Worm (Caenorhabditis elegans) whole organism, L4 larva: Measurements from ENCODE around the gene cdc-73.

ENCODE experiments used
- D1046.2 ChIP-seq: fragments of 200-800 bp; sonication (Bioruptor generic); IDR thresholded peaks from 2 replicates; pipeline ENCODE4 v1.3.6; 2022; ENCODE audit warnings: missing genetic modification characterization, missing compliant biosample characterization
- F10B5.3 ChIP-seq: sonication (generic microtip); optimal IDR thresholded peaks from 2 replicates; lab custom pipeline; 2016; ENCODE audit warnings: mild to moderate bottlenecking, missing genetic modification characterization, missing compliant biosample characterization
- F26F4.8 ChIP-seq: fragments of 200-800 bp; sonication (Bioruptor generic); conservative IDR thresholded peaks from 2 replicates; pipeline ENCODE4 v1.3.6; 2022; ENCODE audit warnings: missing genetic modification characterization, missing compliant biosample characterization
- F37D6.2 ChIP-seq: sonication (generic microtip); optimal IDR thresholded peaks from 2 replicates; lab custom pipeline; 2016; ENCODE audit warnings: mild to moderate bottlenecking, missing genetic modification characterization, missing compliant biosample characterization
- F49E8.2 ChIP-seq: sonication (generic microtip); optimal IDR thresholded peaks from 2 replicates; lab custom pipeline; 2016; ENCODE audit warnings: missing compliant biosample characterization, mild to moderate bottlenecking, missing genetic modification characterization, borderline replicate concordance
- T20F7.1 ChIP-seq: fragments of 200-800 bp; sonication (Bioruptor generic); optimal IDR thresholded peaks from 2 replicates; lab custom pipeline; 2018; ENCODE audit warnings: mild to moderate bottlenecking, missing genetic modification characterization, missing compliant biosample characterization
- Y105C5A.15 ChIP-seq: fragments of 200-800 bp; sonication (Bioruptor generic); IDR thresholded peaks from 2 replicates; pipeline ENCODE4 v1.3.6; 2022; ENCODE audit warnings: missing genetic modification characterization, missing compliant biosample characterization
- Y5F2A.4 ChIP-seq: fragments of 200-800 bp; sonication (Bioruptor generic); optimal IDR thresholded peaks from 2 replicates; lab custom pipeline; 2018; ENCODE audit warnings: mild to moderate bottlenecking, missing genetic modification characterization, missing compliant biosample characterization
- Y75B8A.6 ChIP-seq: fragments of 200-800 bp; sonication (Bioruptor generic); IDR thresholded peaks from 2 replicates; pipeline ENCODE4 v1.3.6; 2022; ENCODE audit warnings: missing genetic modification reagents, missing genetic modification characterization, missing compliant biosample characterization
- ZK337.2 ChIP-seq: fragments of 200-800 bp; sonication (Bioruptor generic); IDR thresholded peaks from 2 replicates; pipeline ENCODE4 v1.3.6; 2022; ENCODE audit warnings: missing genetic modification reagents, missing genetic modification characterization, missing compliant biosample characterization
- ZK546.5 ChIP-seq, 2 experiments: sonication (generic microtip); optimal IDR thresholded peaks; 2 replicates each; lab custom pipeline; 2017; ENCODE audit warnings: missing biosample characterization in 2 of 2, missing genetic modification characterization in 2 of 2
- aha-1 ChIP-seq: fragments of 150-350 bp; peaks from one replicate; lab custom pipeline; 2014; ENCODE audit warnings: missing biosample characterization, missing genetic modification characterization
- aly-2 ChIP-seq: sonication (generic microtip); optimal IDR thresholded peaks from 2 replicates; lab custom pipeline; 2018; ENCODE audit warnings: missing biosample characterization, missing genetic modification characterization
- ama-1 ChIP-seq: fragments of 150-350 bp; optimal IDR thresholded peaks from 2 replicates; lab custom pipeline; 2014; ENCODE audit warnings: inconsistent platforms, mixed read lengths
- attf-4 ChIP-seq: sonication (generic microtip); optimal IDR thresholded peaks from 3 replicates; lab custom pipeline; 2017; ENCODE audit warnings: missing biosample characterization, missing genetic modification characterization
- ceh-82 ChIP-seq: sonication (generic microtip); optimal IDR thresholded peaks from 2 replicates; lab custom pipeline; 2017; ENCODE audit warnings: missing biosample characterization, missing genetic modification characterization
- ces-1 ChIP-seq: fragments of 150-350 bp; sonication (generic microtip); optimal IDR thresholded peaks from 4 replicates; lab custom pipeline; 2014; ENCODE audit warnings: missing biosample characterization, missing genetic modification reagents, missing genetic modification characterization
- cey-2 ChIP-seq: sonication (generic microtip); optimal IDR thresholded peaks from 3 replicates; lab custom pipeline; 2017; ENCODE audit warnings: missing genetic modification characterization, mild to moderate bottlenecking, missing compliant biosample characterization, antibody characterized with exemption, borderline replicate concordance; ENCODE audit not compliant: insufficient read depth
- ctbp-1 ChIP-seq: fragments of 200-800 bp; sonication (Bioruptor generic); IDR thresholded peaks from 2 replicates; pipeline ENCODE4 v1.3.6; 2022; ENCODE audit warnings: missing genetic modification reagents, missing genetic modification characterization, missing compliant biosample characterization
- daf-19 ChIP-seq: fragments of 200-800 bp; sonication (Bioruptor generic); conservative IDR thresholded peaks from 2 replicates; pipeline ENCODE4 v1.3.6; 2022; ENCODE audit warnings: missing genetic modification characterization, missing compliant biosample characterization
- fos-1 ChIP-seq: fragments of 150-350 bp; optimal IDR thresholded peaks from 2 replicates; lab custom pipeline; 2014; ENCODE audit warnings: missing biosample characterization, missing genetic modification characterization
- gei-8 ChIP-seq: fragments of 200-800 bp; sonication (Bioruptor generic); optimal IDR thresholded peaks from 2 replicates; lab custom pipeline; 2018; ENCODE audit warnings: mild to moderate bottlenecking, missing genetic modification characterization, missing compliant biosample characterization
- hif-1 ChIP-seq, 2 experiments: sonication (generic microtip); optimal IDR thresholded peaks; 2 replicates each; lab custom pipeline; 2016 to 2017; ENCODE audit warnings: missing compliant biosample characterization in 2 of 2, missing genetic modification characterization in 2 of 2, missing genetic modification reagents in 2 of 2, missing genotype in 2 of 2, mild to moderate bottlenecking in 1 of 2
- hlh-11 ChIP-seq: fragments of 200-800 bp; sonication (Bioruptor generic); optimal IDR thresholded peaks from 2 replicates; lab custom pipeline; 2018; ENCODE audit warnings: mild to moderate bottlenecking, missing genetic modification characterization, missing compliant biosample characterization
- hlh-30 ChIP-seq: sonication (generic microtip); optimal IDR thresholded peaks from 2 replicates; lab custom pipeline; 2017; ENCODE audit warnings: antibody characterized with exemption, mild to moderate bottlenecking, missing genetic modification characterization, missing compliant biosample characterization; ENCODE audit not compliant: insufficient read depth
- jun-1 ChIP-seq: fragments of 150-350 bp; optimal IDR thresholded peaks from 2 replicates; lab custom pipeline; 2014; ENCODE audit warnings: missing biosample characterization, missing genetic modification reagents, missing genetic modification characterization
- lim-7 ChIP-seq: fragments of 200-800 bp; sonication (Bioruptor generic); IDR thresholded peaks from 2 replicates; pipeline ENCODE4 v1.3.6; 2022; ENCODE audit warnings: missing genetic modification characterization, missing compliant biosample characterization
- lin-1 ChIP-seq: fragments of 200-800 bp; sonication (Bioruptor generic); IDR thresholded peaks from 2 replicates; pipeline ENCODE4 v1.3.6; 2022; ENCODE audit warnings: missing genetic modification reagents, missing genetic modification characterization, missing compliant biosample characterization
- lin-13 ChIP-seq: fragments of 150-350 bp; optimal IDR thresholded peaks from 2 replicates; lab custom pipeline; 2014; ENCODE audit warnings: missing biosample characterization, missing genetic modification reagents, missing genetic modification characterization
- lin-15B ChIP-seq: fragments of 150-350 bp; sonication (generic microtip); optimal IDR thresholded peaks from 3 replicates; lab custom pipeline; 2014; ENCODE audit warnings: missing biosample characterization, missing genetic modification characterization
- lin-29 ChIP-seq: fragments of 200-800 bp; sonication (Bioruptor generic); IDR thresholded peaks from 2 replicates; pipeline ENCODE4 v1.3.6; 2022; ENCODE audit warnings: missing genetic modification reagents, missing genetic modification characterization, missing compliant biosample characterization
- lin-38 ChIP-seq: fragments of 200-800 bp; sonication (Bioruptor generic); IDR thresholded peaks from 2 replicates; pipeline ENCODE4 v1.3.6; 2022; ENCODE audit warnings: missing genetic modification reagents, missing genetic modification characterization, missing compliant biosample characterization
- madf-5 ChIP-seq, 2 experiments: fragments of 200-800 bp; sonication (Bioruptor generic); IDR thresholded peaks; 2 replicates each; pipeline ENCODE4 v1.3.6; 2022; ENCODE audit warnings: missing compliant biosample characterization in 2 of 2, missing genetic modification characterization in 2 of 2
- mdt-29 ChIP-seq: fragments of 200-800 bp; sonication (Bioruptor generic); IDR thresholded peaks from 2 replicates; pipeline ENCODE4 v1.3.6; 2022; ENCODE audit warnings: missing genetic modification reagents, missing genetic modification characterization, missing compliant biosample characterization
- mxl-2 ChIP-seq: fragments of 200-800 bp; sonication (Bioruptor generic); conservative IDR thresholded peaks from 2 replicates; pipeline ENCODE4 v1.3.6; 2022; ENCODE audit warnings: missing genetic modification reagents, missing genetic modification characterization, missing compliant biosample characterization
- nhr-10 ChIP-seq: fragments of 150-350 bp; optimal IDR thresholded peaks from 2 replicates; lab custom pipeline; 2014; ENCODE audit warnings: missing biosample characterization, missing genetic modification characterization
- nhr-102 ChIP-seq: sonication (generic microtip); optimal IDR thresholded peaks from 2 replicates; lab custom pipeline; 2016; ENCODE audit warnings: mild to moderate bottlenecking, missing genetic modification characterization, moderate library complexity, missing compliant biosample characterization
- nhr-111 ChIP-seq: fragments of 200-800 bp; sonication (Bioruptor generic); optimal IDR thresholded peaks from 2 replicates; lab custom pipeline; 2018; ENCODE audit warnings: mild to moderate bottlenecking, missing genetic modification characterization, missing compliant biosample characterization
- nhr-42 ChIP-seq: fragments of 200-800 bp; sonication (Bioruptor generic); IDR thresholded peaks from 2 replicates; pipeline ENCODE4 v1.3.6; 2022; ENCODE audit warnings: missing genetic modification characterization, missing compliant biosample characterization
- nhr-48 ChIP-seq: sonication (generic microtip); optimal IDR thresholded peaks from 2 replicates; lab custom pipeline; 2016; ENCODE audit warnings: mild to moderate bottlenecking, missing genetic modification characterization, missing compliant biosample characterization
- nhr-6 ChIP-seq: fragments of 150-350 bp; optimal IDR thresholded peaks from 2 replicates; lab custom pipeline; 2014; ENCODE audit warnings: missing biosample characterization, missing genetic modification characterization
- nhr-76 ChIP-seq: fragments of 150-350 bp; optimal IDR thresholded peaks from 2 replicates; lab custom pipeline; 2014; ENCODE audit warnings: missing biosample characterization, missing genetic modification characterization
- nhr-77 ChIP-seq: fragments of 150-350 bp; optimal IDR thresholded peaks from 2 replicates; lab custom pipeline; 2014; ENCODE audit warnings: missing biosample characterization, missing genetic modification characterization
- pha-4 ChIP-seq, 2 experiments: fragments of 150-350 bp in 1 of 2; fragments of 200-800 bp in 1 of 2; sonication (Bioruptor generic) in 1 of 2; IDR thresholded peaks in 1 of 2; optimal IDR thresholded peaks in 1 of 2; 2 replicates each; pipeline versions ENCODE4 v1.3.6 to Lab custom; 2014 to 2022; ENCODE audit warnings: missing genetic modification characterization in 2 of 2, missing genetic modification reagents in 2 of 2, missing biosample characterization in 1 of 2, missing compliant biosample characterization in 1 of 2
- saeg-2 ChIP-seq: fragments of 200-800 bp; sonication (Bioruptor generic); IDR thresholded peaks from 2 replicates; pipeline ENCODE4 v1.3.6; 2022; ENCODE audit warnings: missing genetic modification reagents, missing genetic modification characterization, missing compliant biosample characterization
- snpc-1.2 ChIP-seq: fragments of 200-800 bp; sonication (Bioruptor generic); IDR thresholded peaks from 2 replicates; pipeline ENCODE4 v1.3.6; 2022; ENCODE audit warnings: missing genetic modification reagents, missing genetic modification characterization, missing compliant biosample characterization
- spr-1 ChIP-seq: sonication (generic microtip); optimal IDR thresholded peaks from 2 replicates; lab custom pipeline; 2016; ENCODE audit warnings: mild to moderate bottlenecking, missing genetic modification characterization, missing compliant biosample characterization
- tra-1 ChIP-seq: fragments of 200-800 bp; sonication (Bioruptor generic); IDR thresholded peaks from 2 replicates; pipeline ENCODE4 v1.3.6; 2022; ENCODE audit warnings: missing genetic modification reagents, missing genetic modification characterization, missing compliant biosample characterization
- unc-62 ChIP-seq, 3 experiments: fragments of 150-350 bp in 1 of 3; sonication (generic microtip); optimal IDR thresholded peaks in 2 of 3; peaks in 1 of 3; 1 replicate in 1 of 3; 2 replicates in 2 of 3; lab custom pipeline; 2014 to 2017; ENCODE audit warnings: missing biosample characterization in 3 of 3, missing genetic modification characterization in 3 of 3, missing genetic modification reagents in 3 of 3, missing genotype in 1 of 3
- zag-1 ChIP-seq: fragments of 150-350 bp; optimal IDR thresholded peaks from 2 replicates; lab custom pipeline; 2014; ENCODE audit warnings: missing biosample characterization, missing genetic modification characterization
- ztf-11 ChIP-seq: fragments of 150-350 bp; optimal IDR thresholded peaks from 2 replicates; lab custom pipeline; 2014; ENCODE audit warnings: missing biosample characterization, missing genetic modification characterization

cdc-73 gene

DNA sequence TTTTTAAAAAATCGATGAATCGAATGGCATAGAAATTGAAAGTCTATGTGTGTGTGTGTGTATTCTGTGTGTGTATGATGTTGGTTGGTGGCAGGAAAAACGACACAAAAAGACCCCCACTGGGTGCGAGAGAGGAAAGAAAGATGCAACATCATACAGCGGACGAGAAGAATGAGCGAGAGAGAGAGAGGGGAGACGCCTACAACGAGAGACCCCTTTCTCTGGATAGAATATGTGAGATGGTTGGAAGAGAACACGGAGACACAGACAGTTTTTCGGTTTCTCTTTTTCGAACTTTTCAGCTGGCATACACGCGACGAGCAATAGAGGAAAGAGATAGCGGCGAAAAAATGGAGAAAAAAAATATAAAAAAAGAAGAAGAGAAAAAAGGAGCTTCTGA lies 22.5 kb upstream of the cdc-73 start (continued):
- TF ChIP-seq pha-4 (GFP tag; IDR thresholded peaks at IDR 0.05; lab: Robert Waterston, UW) (no peak), pha-4 (tag; optimal IDR thresholded peaks at IDR 0.05; lab: Kevin White, UChicago) (peak; percentile 77), attf-4 (no peak), nhr-6 (peak; percentile 48), jun-1 (tag; lab: Kevin White, UChicago) (peak; percentile 61), lin-15B (tag; lab: Kevin White, UChicago) (no peak), daf-19 (no peak), nhr-48 (tag; lab: Kevin White, UChicago) (peak; percentile 44), ctbp-1 (peak; percentile 81; the same call in 1 of the 2 replicates), ZK337.2 (no peak), mdt-29 (GFP tag; lab: Robert Waterston, UW) (no peak), ZK546.5 (tag; optimal IDR thresholded peaks at IDR 0.05; lab: Kevin White, UChicago) (no peak), lin-29 (GFP tag; lab: Robert Waterston, UW) (no peak), F10B5.3 (tag; lab: Kevin White, UChicago) (no peak), fos-1 (tag; lab: Kevin White, UChicago) (no peak), spr-1 (tag; lab: Kevin White, UChicago) (peak; percentile 41), aly-2 (no peak), ceh-82 (tag; lab: Kevin White, UChicago) (no peak), lin-1 (GFP tag; lab: Robert Waterston, UW) (peak; percentile 24; the same call in 1 of the 2 replicates), mxl-2 (GFP tag; lab: Robert Waterston, UW) (no peak), madf-5 (GFP tag; IDR thresholded peaks at IDR 0.05; lab: Robert Waterston, UW) (no peak), zag-1 (tag; lab: Kevin White, UChicago) (no peak), ztf-11 (tag; lab: Kevin White, UChicago) (no peak), ama-1 (lab: Kevin White, UChicago) (peak; percentile 9), F26F4.8 (GFP tag; lab: Robert Waterston, UW) (no peak), ces-1 (peak; percentile 46), unc-62 (GFP tag; optimal IDR thresholded peaks at IDR 0.05 in 1 of 2; lab: Kevin White, UChicago) (no peak), unc-62 (tag; optimal IDR thresholded peaks at IDR 0.05; lab: Kevin White, UChicago) (no peak), nhr-10 (tag; lab: Kevin White, UChicago) (peak; percentile 33), nhr-102 (no peak), Y5F2A.4 (GFP tag; lab: Kevin White, UChicago) (no peak), T20F7.1 (GFP tag; lab: Kevin White, UChicago) (no peak), Y105C5A.15 (GFP tag; lab: Robert Waterston, UW) (no peak), gei-8 (GFP tag; lab: Kevin White, UChicago) (no peak), aha-1 (tag; lab: Kevin White, UChicago) (peak; percentile 99), hlh-30 (no peak), F49E8.2 (no peak), nhr-76 (tag; lab: Kevin White, UChicago) (peak; percentile 5), Y75B8A.6 (GFP tag; lab: Robert Waterston, UW) (no peak), nhr-111 (GFP tag; lab: Kevin White, UChicago) (no peak), nhr-42 (GFP tag; lab: Robert Waterston, UW) (no peak), nhr-77 (tag; lab: Kevin White, UChicago) (peak; percentile 67), tra-1 (GFP tag; lab: Robert Waterston, UW) (peak; percentile 46), lin-13 (GFP tag; lab: Kevin White, UChicago) (peak; percentile 45), F37D6.2 (tag; lab: Kevin White, UChicago) (no peak), lim-7 (GFP tag; lab: Robert Waterston, UW) (no peak), saeg-2 (GFP tag; lab: Robert Waterston, UW) (0 out of 2 replicates have a peak, but pooled peaks have one; percentile 34), snpc-1.2 (GFP tag; lab: Robert Waterston, UW) (no peak), cey-2 (tag; lab: Kevin White, UChicago) (peak; percentile 19), lin-38 (GFP tag; lab: Robert Waterston, UW) (peak; percentile 41), hif-1 (tag; optimal IDR thresholded peaks at IDR 0.05; lab: Kevin White, UChicago) (peak in 1 of 2 experiments; percentile 81), hlh-11 (tag; lab: Kevin White, UChicago) (peak; percentile 92), D1046.2 (GFP tag; lab: Robert Waterston, UW) (no peak)
